Worm (Caenorhabditis elegans): ENCODE results near the gene srh-38.

ce11 chrV:2909525-2909924, 13.0 kb downstream of the srh-38 start, which contains the start of gene zmp-3:
- TF ChIP-seq nhr-12 (tag; optimal IDR thresholded peaks at IDR 0.05) (no peak), nhr-28 (tag; optimal IDR thresholded peaks at IDR 0.05) (no peak), lin-39 (tag; optimal IDR thresholded peaks at IDR 0.05) (no peak)

Data from whole organism, L3 larva.